Worm (Caenorhabditis elegans): ENCODE results near the gene flp-5.

DNA sequence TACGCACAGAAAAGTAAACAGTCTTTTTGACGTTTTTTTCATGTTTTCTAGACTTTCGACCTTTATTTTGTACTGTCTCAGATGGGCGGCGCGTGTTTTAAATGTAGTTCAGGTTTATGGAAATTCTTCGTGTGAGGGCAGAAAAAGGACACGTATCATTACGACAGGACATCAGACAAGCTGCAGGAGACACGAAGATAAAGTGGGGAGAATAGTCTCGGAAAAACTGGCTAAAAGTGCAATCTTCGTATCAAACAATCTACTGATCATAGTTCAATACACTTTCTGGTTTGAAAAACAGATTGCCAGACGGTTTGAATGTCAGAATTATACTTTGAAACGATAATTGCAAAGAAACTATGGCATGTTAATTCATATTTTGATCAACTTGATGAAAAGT is 42.7 kb upstream of the flp-5 start:
- TF ChIP-seq flt-1 (GFP tag; IDR thresholded peaks at IDR 0.05), result no peak
- no peak for TF ChIP-seq ceh-36 (tag; optimal IDR thresholded peaks at IDR 0.05)
- no peak for TF ChIP-seq tbx-11 (GFP tag; IDR thresholded peaks at IDR 0.05)
- TF ChIP-seq B0310.2 (tag; optimal IDR thresholded peaks at IDR 0.05), result no peak
- TF ChIP-seq sea-1 (GFP tag; conservative IDR thresholded peaks at IDR 0.05), result no peak
- TF ChIP-seq pes-1 (GFP tag; IDR thresholded peaks at IDR 0.05), result no peak
- TF ChIP-seq F13C5.2 (tag; optimal IDR thresholded peaks at IDR 0.05), result no peak

All from whole organism, early embryonic.